Worm (Caenorhabditis elegans): ENCODE data around the gene D1086.2.
"Not testable (repeated sequence)": the region's sequence is repeated elsewhere in the genome, so short reads cannot be mapped to it uniquely, and the experiment has no call there.

- TF ChIP-seq aly-2 (tag; optimal IDR thresholded peaks at IDR 0.05); dmd-6 (GFP tag; IDR thresholded peaks at IDR 0.05); ceh-82 (tag; optimal IDR thresholded peaks at IDR 0.05); dpl-1 (GFP tag; optimal IDR thresholded peaks at IDR 0.05); nhr-237 (tag; optimal IDR thresholded peaks at IDR 0.05); lin-15B (tag; optimal IDR thresholded peaks at IDR 0.05); unc-130 (GFP tag; optimal IDR thresholded peaks at IDR 0.05); ztf-11 (tag; optimal IDR thresholded peaks at IDR 0.05); egl-27 (tag; optimal IDR thresholded peaks at IDR 0.05); daf-12 (tag; optimal IDR thresholded peaks at IDR 0.05); unc-62 (GFP tag; optimal IDR thresholded peaks at IDR 0.05 in 1 of 2); unc-62 (tag; optimal IDR thresholded peaks at IDR 0.05): not testable (repeated sequence)
Measured at ce11 chrV:14137766-14138165, 39.3 kb upstream of the D1086.2 start, which contains the start of gene AH10.4.

All from whole organism, L4 larva.